Fruit fly (Drosophila melanogaster) Kc167 (cell line): Measurements from ENCODE around the gene Eig71Ej.

Source experiments
- Myc ChIP-seq: fragments of >200 bp; optimal IDR thresholded peaks from 2 replicates; lab custom pipeline; 2017; ENCODE audit warnings: missing external identifiers
- Sin3A ChIP-seq: fragments of >200 bp; optimal IDR thresholded peaks from 2 replicates; lab custom pipeline; 2018; ENCODE audit warnings: missing external identifiers
- h ChIP-seq: fragments of >200 bp; optimal IDR thresholded peaks from 3 replicates; lab custom pipeline; 2018; ENCODE audit warnings: missing external identifiers
- insv ChIP-seq: fragments of >200 bp; optimal IDR thresholded peaks from 3 replicates; lab custom pipeline; 2018; ENCODE audit warnings: missing external identifiers
- psq ChIP-seq: fragments of >200 bp; optimal IDR thresholded peaks from 2 replicates; lab custom pipeline; 2017; ENCODE audit warnings: missing external identifiers
- ttk ChIP-seq: sonication (Bioruptor generic); optimal IDR thresholded peaks from 2 replicates; lab custom pipeline; 2017; ENCODE audit warnings: missing external identifiers

DNA sequence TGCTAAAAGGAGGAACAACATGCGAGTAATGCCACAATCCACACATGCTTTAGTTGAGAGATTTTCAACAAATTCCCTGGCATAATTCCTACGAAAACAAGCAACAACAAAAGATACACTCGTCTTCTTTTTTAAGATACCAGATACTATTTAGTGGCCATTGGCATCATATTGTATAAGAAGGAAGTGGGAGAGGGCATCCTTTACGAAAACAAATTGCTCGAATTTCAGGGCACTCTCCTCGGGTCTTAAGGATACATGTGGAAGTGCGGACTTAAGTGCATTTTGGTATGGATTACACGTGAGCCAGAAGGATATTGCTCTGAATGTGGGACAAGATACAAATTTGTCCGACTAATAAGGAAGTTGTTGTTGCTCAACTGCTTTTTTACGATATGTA, 49.3 kb upstream of the Eig71Ej start:
- no peak for TF ChIP-seq ttk
- TF ChIP-seq h (lab: Kevin White, UChicago) = no peak
- no peak for TF ChIP-seq psq
- TF ChIP-seq Sin3A (lab: Kevin White, UChicago) = no peak
- TF ChIP-seq insv (lab: Kevin White, UChicago) = no peak
- no peak for TF ChIP-seq Myc (lab: Kevin White, UChicago)
